Worm (Caenorhabditis elegans) whole organism, late embryonic: ENCODE measurements around the gene dnj-19.

Experiments used
- K09A11.1 ChIP-seq: sonication (generic microtip); optimal IDR thresholded peaks from 2 replicates; lab custom pipeline; 2017; ENCODE audit warnings: antibody characterized with exemption, mild to moderate bottlenecking, missing genetic modification characterization, missing compliant biosample characterization; ENCODE audit not compliant: insufficient read depth
- ama-1 ChIP-seq: fragments of 150-350 bp; optimal IDR thresholded peaks from 2 replicates; lab custom pipeline; 2014
- ceh-14 ChIP-seq: sonication (generic microtip); optimal IDR thresholded peaks from 2 replicates; lab custom pipeline; 2016; ENCODE audit warnings: missing genotype, missing genetic modification characterization, missing compliant biosample characterization
- ceh-30 ChIP-seq: fragments of 150-350 bp; optimal IDR thresholded peaks from 2 replicates; lab custom pipeline; 2014; ENCODE audit warnings: missing biosample characterization, missing genetic modification characterization
- ceh-48 ChIP-seq: sonication (generic microtip); optimal IDR thresholded peaks from 2 replicates; lab custom pipeline; 2016; ENCODE audit warnings: missing genetic modification characterization, inconsistent platforms, missing compliant biosample characterization
- che-1 ChIP-seq: sonication (generic microtip); optimal IDR thresholded peaks from 2 replicates; lab custom pipeline; 2016; ENCODE audit warnings: mild to moderate bottlenecking, missing genetic modification characterization, missing compliant biosample characterization
- dve-1 ChIP-seq: sonication (generic microtip); optimal IDR thresholded peaks from 2 replicates; lab custom pipeline; 2017; ENCODE audit warnings: antibody characterized with exemption, mild to moderate bottlenecking, missing genetic modification characterization, missing compliant biosample characterization
- fkh-10 ChIP-seq: fragments of 150-350 bp; optimal IDR thresholded peaks from 2 replicates; lab custom pipeline; 2014; ENCODE audit warnings: missing biosample characterization, missing genetic modification reagents, missing genetic modification characterization
- lim-6 ChIP-seq: sonication (generic microtip); optimal IDR thresholded peaks from 2 replicates; lab custom pipeline; 2016; ENCODE audit warnings: missing genetic modification characterization, missing compliant biosample characterization
- pat-9 ChIP-seq: fragments of 200-800 bp; sonication (Bioruptor generic); optimal IDR thresholded peaks from 2 replicates; lab custom pipeline; 2018; ENCODE audit warnings: mild to moderate bottlenecking, missing genetic modification characterization, moderate library complexity, missing compliant biosample characterization
- pha-2 ChIP-seq: sonication (generic microtip); optimal IDR thresholded peaks from 2 replicates; lab custom pipeline; 2017; ENCODE audit warnings: mild to moderate bottlenecking, missing genetic modification characterization, missing compliant biosample characterization
- ref-2 ChIP-seq: sonication (generic microtip); optimal IDR thresholded peaks from 2 replicates; lab custom pipeline; 2016; ENCODE audit warnings: missing genetic modification characterization, missing compliant biosample characterization
- rnt-1 ChIP-seq: sonication (generic microtip); optimal IDR thresholded peaks from 2 replicates; lab custom pipeline; 2016; ENCODE audit warnings: missing genetic modification characterization, missing compliant biosample characterization
- sdc-2 ChIP-seq: sonication (generic microtip); optimal IDR thresholded peaks from 2 replicates; lab custom pipeline; 2016; ENCODE audit warnings: missing genotype, missing genetic modification characterization, missing compliant biosample characterization
- sox-2 ChIP-seq: fragments of 200-800 bp; sonication (Bioruptor generic); IDR thresholded peaks from 2 replicates; pipeline ENCODE4 v1.3.6; 2022; ENCODE audit warnings: missing genetic modification reagents, missing genetic modification characterization, missing compliant biosample characterization
- unc-86 ChIP-seq: sonication (generic microtip); optimal IDR thresholded peaks from 2 replicates; lab custom pipeline; 2016; ENCODE audit warnings: missing genetic modification characterization, missing compliant biosample characterization
- ztf-16 ChIP-seq: sonication (generic microtip); optimal IDR thresholded peaks from 2 replicates; lab custom pipeline; 2017; ENCODE audit warnings: missing genetic modification characterization, missing compliant biosample characterization

The dnj-19 gene

ce11 chrV:5454955-5455354 is 49.7 kb downstream of the dnj-19 start:
- TF ChIP-seq ref-2 (tag; lab: Kevin White, UChicago), result no peak
- TF ChIP-seq pat-9, result no peak
- no peak for TF ChIP-seq K09A11.1 (tag; lab: Kevin White, UChicago)
- no peak for TF ChIP-seq pha-2 (tag; lab: Kevin White, UChicago)
- no peak for TF ChIP-seq unc-86 (tag; lab: Kevin White, UChicago)
- TF ChIP-seq ceh-14 (tag; lab: Kevin White, UChicago), result no peak

DNA sequence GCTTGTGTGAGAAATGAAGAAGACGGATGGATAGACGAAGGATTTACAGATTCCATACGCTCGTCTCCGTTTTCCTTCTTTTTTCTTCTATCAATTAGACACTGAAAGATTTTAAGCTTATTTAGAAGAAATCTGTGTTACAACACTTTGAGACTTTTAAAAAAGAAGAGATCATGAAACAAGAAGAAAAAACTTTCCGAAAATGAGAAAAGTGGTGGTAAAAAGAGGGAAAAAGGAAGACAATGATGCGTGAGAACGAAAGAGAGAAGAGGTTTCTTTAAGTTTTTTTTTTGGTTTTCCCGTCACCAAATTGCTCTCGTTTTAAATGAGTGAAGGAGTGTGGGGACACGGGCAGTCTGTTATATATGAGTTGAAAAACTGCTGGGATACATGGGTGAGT is 51.0 kb downstream of the dnj-19 start, which contains the start of gene glc-3:
Gene glc-3, minus strand, starts transcription at position 101 of the 400 bp plus-strand sequence.
- TF ChIP-seq sdc-2 (tag; lab: Kevin White, UChicago) (no peak), ztf-16 (no peak), fkh-10 (GFP tag; lab: Kevin White, UChicago) (no peak), ceh-30 (tag; lab: Kevin White, UChicago) (no peak), dve-1 (no peak), sox-2 (no peak), ceh-48 (tag; lab: Kevin White, UChicago) (no peak), ama-1 (lab: Kevin White, UChicago) (no peak), che-1 (no peak), lim-6 (no peak), rnt-1 (tag; lab: Kevin White, UChicago) (no peak)
